Worm (Caenorhabditis elegans): ENCODE results near the gene mec-12.

The mec-12 gene

ce11 chrIII:3163448-3163847 is 24.4 kb upstream of the mec-12 start:
- TF ChIP-seq lin-39 (tag; optimal IDR thresholded peaks at IDR 0.05), result no peak
- TF ChIP-seq lin-14 (GFP tag; optimal IDR thresholded peaks at IDR 0.05), result peak; percentile 37
- TF ChIP-seq nhr-85 (tag), result peak; percentile 59
- TF ChIP-seq blmp-1 (tag; optimal IDR thresholded peaks at IDR 0.05), result peak; percentile 85
- TF ChIP-seq aly-2 (tag; optimal IDR thresholded peaks at IDR 0.05), result no peak
- TF ChIP-seq grh-1 (GFP tag; IDR thresholded peaks at IDR 0.05), result no peak
- no peak for TF ChIP-seq ama-1 (optimal IDR thresholded peaks at IDR 0.05)
- no peak for TF ChIP-seq pax-3 (tag; optimal IDR thresholded peaks at IDR 0.05)
- no peak for TF ChIP-seq lin-15B (tag; optimal IDR thresholded peaks at IDR 0.05)

DNA sequence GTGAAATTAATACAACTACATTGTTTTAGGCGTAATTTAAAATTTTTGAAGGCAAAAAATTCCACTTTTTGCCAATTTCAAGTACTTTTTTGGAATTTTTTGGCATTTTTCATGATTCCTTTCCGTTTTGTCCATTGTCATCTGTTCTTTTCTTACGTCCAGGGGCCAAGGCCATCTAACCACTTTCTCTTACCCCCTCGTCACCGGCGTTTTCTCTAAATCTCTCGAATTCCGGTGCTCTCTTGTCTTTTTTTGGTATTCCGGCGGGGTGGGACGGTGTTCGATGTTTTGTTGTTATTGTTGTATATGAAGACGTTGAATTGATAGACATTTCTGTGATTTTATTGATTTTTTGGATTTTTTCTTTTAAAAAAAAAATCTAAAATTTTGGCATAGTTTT is 22.6 kb upstream of the mec-12 start:
- TF ChIP-seq jun-1 (tag; optimal IDR thresholded peaks at IDR 0.05) (no peak), swsn-7 (tag; optimal IDR thresholded peaks at IDR 0.05) (no peak), lir-3 (tag; optimal IDR thresholded peaks at IDR 0.05; ENCODE audit: poor library complexity) (no peak), ama-1 (optimal IDR thresholded peaks at IDR 0.05) (no peak), pag-3 (tag; optimal IDR thresholded peaks at IDR 0.05; ENCODE audit: borderline replicate concordance, insufficient read depth) (no peak), elt-2 (tag; optimal IDR thresholded peaks at IDR 0.05) (no peak), sup-37 (GFP tag; optimal IDR thresholded peaks at IDR 0.05) (no peak), lin-14 (GFP tag; optimal IDR thresholded peaks at IDR 0.05) (peak; percentile 80), efl-1 (optimal IDR thresholded peaks at IDR 0.05) (no peak), efl-1 (GFP tag; optimal IDR thresholded peaks at IDR 0.05 in 1 of 2) (no peak), nhr-85 (tag) (peak; percentile 77), nhr-19 (GFP tag; conservative IDR thresholded peaks at IDR 0.05) (no peak), elt-3 (tag; optimal IDR thresholded peaks at IDR 0.05) (peak in 1 of 6 experiments; percentile 9), nhr-11 (tag; optimal IDR thresholded peaks at IDR 0.05) (no peak), mep-1 (tag; optimal IDR thresholded peaks at IDR 0.05) (peak; percentile 57), efl-3 (GFP tag; optimal IDR thresholded peaks at IDR 0.05) (no peak), blmp-1 (tag; optimal IDR thresholded peaks at IDR 0.05) (peak; percentile 94), nhr-237 (tag; optimal IDR thresholded peaks at IDR 0.05) (no peak)

DNA sequence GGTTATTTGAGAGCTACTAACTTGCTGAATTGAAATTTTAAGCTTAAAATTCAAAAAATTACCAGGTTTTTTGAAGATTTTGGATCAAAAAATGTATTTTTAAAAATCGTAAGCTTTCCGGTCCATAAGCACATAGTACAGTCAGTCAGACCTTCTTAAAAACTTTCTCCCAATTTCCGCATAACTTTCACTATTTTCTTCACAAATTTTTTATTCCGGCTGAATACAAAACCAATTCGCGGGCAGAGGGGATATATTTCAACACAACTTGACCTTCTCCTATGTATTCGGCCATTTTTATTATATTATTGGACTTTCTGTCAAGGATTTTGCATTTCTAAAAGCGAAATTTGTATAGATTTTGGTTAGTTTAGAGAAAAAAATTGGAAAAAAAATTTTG is 21.5 kb upstream of the mec-12 start:
- TF ChIP-seq nhr-84 (tag; optimal IDR thresholded peaks at IDR 0.05), result no peak
- peak; percentile 66 for TF ChIP-seq blmp-1 (tag; optimal IDR thresholded peaks at IDR 0.05)
- TF ChIP-seq vab-15 (tag; optimal IDR thresholded peaks at IDR 0.05), result no peak

- no peak for TF ChIP-seq ceh-8 (GFP tag; optimal IDR thresholded peaks at IDR 0.05)
- TF ChIP-seq C16A3.4 (tag; optimal IDR thresholded peaks at IDR 0.05), result no peak
- no peak for TF ChIP-seq swsn-7 (tag; optimal IDR thresholded peaks at IDR 0.05)
- TF ChIP-seq alr-1 (tag; optimal IDR thresholded peaks at IDR 0.05; ENCODE audit: borderline replicate concordance), result no peak
- no peak for TF ChIP-seq lin-15B (tag; optimal IDR thresholded peaks at IDR 0.05)
- TF ChIP-seq ets-5 (GFP tag; IDR thresholded peaks at IDR 0.05), result no peak
- TF ChIP-seq grh-1 (GFP tag; IDR thresholded peaks at IDR 0.05), result no peak
Measured at ce11 chrIII:3154968-3155367, 15.9 kb upstream of the mec-12 start, which contains the start of gene C44B11.1. Gene C44B11.1 (plus strand): TSS chrIII:3155268.

- no peak for TF ChIP-seq vab-15 (tag; optimal IDR thresholded peaks at IDR 0.05)
- TF ChIP-seq jun-1 (tag; optimal IDR thresholded peaks at IDR 0.05), result no peak
- no peak for TF ChIP-seq isw-1 (GFP tag; IDR thresholded peaks at IDR 0.05)
- no peak for TF ChIP-seq rnt-1 (tag; optimal IDR thresholded peaks at IDR 0.05)
- no peak for TF ChIP-seq lin-14 (GFP tag; optimal IDR thresholded peaks at IDR 0.05)
- no peak for TF ChIP-seq nhr-19 (GFP tag; conservative IDR thresholded peaks at IDR 0.05)
- TF ChIP-seq ceh-88 (GFP tag; IDR thresholded peaks at IDR 0.05), result no peak
- TF ChIP-seq nhr-47 (tag; optimal IDR thresholded peaks at IDR 0.05), result no peak
- no peak for TF ChIP-seq unc-130 (tag; optimal IDR thresholded peaks at IDR 0.05)
Measured at ce11 chrIII:3152848-3153247, 13.8 kb upstream of the mec-12 start, which contains the start of gene C44B11.6. Gene C44B11.6 (plus strand): TSS chrIII:3153148.

Measured in whole organism, L1 larva.